Worm (Caenorhabditis elegans) whole organism, late embryonic: ENCODE measurements around the gene srg-17.

ENCODE experiments used
- ama-1 ChIP-seq: fragments of 150-350 bp; optimal IDR thresholded peaks from 2 replicates; lab custom pipeline; 2014
- ceh-2 ChIP-seq: sonication (generic microtip); optimal IDR thresholded peaks from 2 replicates; lab custom pipeline; 2016; ENCODE audit warnings: missing genotype, missing genetic modification characterization, missing compliant biosample characterization
- dmd-4 ChIP-seq: sonication (generic microtip); optimal IDR thresholded peaks from 2 replicates; lab custom pipeline; 2016; ENCODE audit warnings: borderline replicate concordance, missing genetic modification characterization, missing compliant biosample characterization
- fkh-10 ChIP-seq: fragments of 150-350 bp; optimal IDR thresholded peaks from 2 replicates; lab custom pipeline; 2014; ENCODE audit warnings: missing biosample characterization, missing genetic modification reagents, missing genetic modification characterization
- hlh-8 ChIP-seq: sonication (generic microtip); optimal IDR thresholded peaks from 2 replicates; lab custom pipeline; 2016; ENCODE audit warnings: missing genotype, missing genetic modification characterization, missing compliant biosample characterization
- nfya-1 ChIP-seq: sonication (generic microtip); optimal IDR thresholded peaks from 2 replicates; lab custom pipeline; 2017; ENCODE audit warnings: missing genetic modification characterization, mild to moderate bottlenecking, missing compliant biosample characterization, antibody characterized with exemption, moderate library complexity
- nhr-11 ChIP-seq: fragments of 150-350 bp; optimal IDR thresholded peaks from 2 replicates; lab custom pipeline; 2014; ENCODE audit warnings: missing biosample characterization, missing genetic modification characterization
- pha-4 ChIP-seq: fragments of 150-350 bp; optimal IDR thresholded peaks from 2 replicates; lab custom pipeline; 2018; ENCODE audit warnings: missing biosample characterization, missing genetic modification reagents, missing genetic modification characterization
- pros-1 ChIP-seq: fragments of 150-350 bp; optimal IDR thresholded peaks from 2 replicates; lab custom pipeline; 2014; ENCODE audit warnings: missing biosample characterization, missing genetic modification reagents, missing genetic modification characterization
- tbx-2 ChIP-seq: sonication (generic microtip); optimal IDR thresholded peaks from 2 replicates; lab custom pipeline; 2016; ENCODE audit warnings: missing genetic modification characterization, missing compliant biosample characterization

ce11 chrII:12465557-12465956 lies 7.9 kb upstream of the srg-17 start, which contains the start of gene sre-37:
- TF ChIP-seq ama-1 (no peak), hlh-8 (tag; lab: Kevin White, UChicago) (no peak), pros-1 (tag; lab: Kevin White, UChicago) (no peak), nfya-1 (no peak), dmd-4 (tag; lab: Kevin White, UChicago) (no peak), tbx-2 (no peak), ceh-2 (tag; lab: Kevin White, UChicago) (no peak), nhr-11 (tag; lab: Kevin White, UChicago) (no peak), pha-4 (no peak), fkh-10 (GFP tag; lab: Kevin White, UChicago) (no peak)
